Worm (Caenorhabditis elegans) whole organism, L2 larva: ENCODE results near the gene Y39G8B.7.

Source experiments
- nhr-6 ChIP-seq: fragments of 150-350 bp; optimal IDR thresholded peaks from 2 replicates; lab custom pipeline; 2014; ENCODE audit warnings: missing biosample characterization, missing genetic modification characterization
- zag-1 ChIP-seq: fragments of 150-350 bp; optimal IDR thresholded peaks from 2 replicates; lab custom pipeline; 2014; ENCODE audit warnings: missing biosample characterization, missing genetic modification characterization

DNA sequence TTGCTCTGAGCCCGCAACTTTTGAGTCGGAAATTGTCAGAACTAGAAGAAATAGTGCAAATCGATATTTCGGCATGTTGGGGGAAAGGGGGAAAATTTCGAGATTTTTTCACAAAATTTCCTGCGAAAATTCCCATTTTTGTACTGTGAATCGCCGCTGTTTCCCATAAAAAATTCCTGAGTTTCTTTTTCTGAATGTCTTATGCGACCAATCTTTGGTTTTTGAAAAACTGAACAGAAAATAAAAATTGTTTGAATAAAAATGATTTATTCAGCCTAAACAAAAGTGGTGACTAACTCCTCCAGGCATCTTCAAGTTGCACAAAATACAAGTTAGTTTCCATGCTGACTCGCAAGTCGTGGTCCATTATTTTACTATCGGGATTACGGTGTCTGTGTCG, 28.6 kb downstream of the Y39G8B.7 start, which contains the start of gene W07G1.7:
- TF ChIP-seq zag-1 (no peak), nhr-6 (tag; lab: Kevin White, UChicago) (no peak)
